Worm (Caenorhabditis elegans) whole organism, L4/young adult: Measurements from ENCODE around the gene H08M01.1.

Source experiments
- W03F9.2 ChIP-seq: fragments of 150-350 bp; optimal IDR thresholded peaks from 2 replicates; lab custom pipeline; 2014; ENCODE audit warnings: missing biosample characterization, missing genetic modification characterization
- dao-5 ChIP-seq: sonication (generic microtip); optimal IDR thresholded peaks from 2 replicates; lab custom pipeline; 2016; ENCODE audit warnings: missing genotype, missing genetic modification characterization, moderate library complexity, missing compliant biosample characterization
- him-1 ChIP-seq: sonication (generic microtip); optimal IDR thresholded peaks from 2 replicates; lab custom pipeline; 2016; ENCODE audit warnings: missing genotype, missing genetic modification reagents, missing genetic modification characterization, missing compliant biosample characterization

DNA sequence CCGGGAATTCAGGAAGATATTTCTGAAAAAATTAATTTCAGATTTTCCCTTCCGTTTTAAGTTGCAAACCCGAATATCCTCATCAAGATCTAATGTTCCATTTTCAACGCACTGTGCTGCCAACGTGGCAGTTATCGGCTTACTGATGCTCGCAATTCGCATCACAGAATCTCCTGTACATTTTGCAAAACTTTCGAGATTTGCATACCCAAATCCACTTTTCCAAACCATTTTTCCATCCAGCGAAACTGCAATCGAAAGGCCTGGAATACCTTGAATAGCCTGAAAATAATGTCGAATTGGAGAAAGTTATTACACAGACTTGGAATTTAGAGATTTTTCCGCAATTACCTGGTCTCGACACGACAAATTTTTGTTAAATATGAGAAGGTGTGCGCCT is 51.4 kb downstream of the H08M01.1 start:
- TF ChIP-seq him-1 (tag; lab: Kevin White, UChicago) (no peak), W03F9.2 (tag; lab: Kevin White, UChicago) (no peak), dao-5 (tag; lab: Kevin White, UChicago) (no peak)
